Worm (Caenorhabditis elegans): ENCODE data around the gene nhr-32.

ce11 chrX:13284091-13284490 is 32.3 kb downstream of the nhr-32 start, which contains the start of gene cyp-14A4:
- TF ChIP-seq nhr-237 (tag; optimal IDR thresholded peaks at IDR 0.05): no peak
- TF ChIP-seq nhr-11 (tag; optimal IDR thresholded peaks at IDR 0.05): no peak
- no peak for TF ChIP-seq nhr-90 (tag; optimal IDR thresholded peaks at IDR 0.05; ENCODE audit: poor library complexity)
- no peak for TF ChIP-seq lin-15B (tag; optimal IDR thresholded peaks at IDR 0.05)
